Fruit fly (Drosophila melanogaster): ENCODE data around the gene RhoGAP16F.
A peak's percentile ranks its signal among the peaks of the same experiment; 100 is the strongest.

The RhoGAP16F gene

DNA sequence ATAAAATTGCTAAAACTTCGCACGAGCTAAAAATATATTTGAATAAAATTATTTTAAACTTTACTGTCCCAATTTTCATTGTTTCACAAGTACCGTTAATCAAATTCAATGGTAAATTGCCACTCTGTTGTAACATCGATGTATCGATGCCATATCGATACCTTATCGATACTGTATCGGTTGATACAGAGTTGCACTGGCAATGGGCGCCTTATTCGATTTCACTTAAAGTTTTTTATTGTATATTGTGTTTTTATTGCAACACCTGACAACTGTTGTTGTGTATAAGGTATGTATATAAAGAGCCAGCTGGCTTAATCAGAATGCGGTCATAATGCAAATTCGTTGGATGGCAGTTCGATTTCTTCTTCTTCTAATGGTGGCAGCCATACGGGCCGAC lies 45.4 kb downstream of the RhoGAP16F start, which contains the start of gene CG43229 (continued):
- no peak for TF ChIP-seq CG2875 (GFP tag; optimal IDR thresholded peaks at IDR 0.05)
- no peak for TF ChIP-seq CG15601 (tag; optimal IDR thresholded peaks at IDR 0.05)
- no peak for TF ChIP-seq lab (GFP tag; optimal IDR thresholded peaks at IDR 0.05)
- peak; percentile 73 for TF ChIP-seq zen2 (GFP tag; IDR thresholded peaks at IDR 0.05; ENCODE audit: partially characterized antibody)
- no peak for TF ChIP-seq pum (GFP tag; optimal IDR thresholded peaks at IDR 0.05)
- TF ChIP-seq CG7963 (GFP tag; IDR thresholded peaks at IDR 0.05; ENCODE audit: partially characterized antibody) = peak; percentile 85
- TF ChIP-seq CG8290 (GFP tag; optimal IDR thresholded peaks at IDR 0.05) = peak; percentile 52
- TF ChIP-seq CG8290 (tag; optimal IDR thresholded peaks at IDR 0.05) = peak in 1 of 2 experiments; percentile 30
- TF ChIP-seq CoRest (tag; optimal IDR thresholded peaks at IDR 0.05) = peak; percentile 24
- no peak for TF ChIP-seq gt (GFP tag; IDR thresholded peaks at IDR 0.05)
- no peak for TF ChIP-seq CG12744 (GFP tag; optimal IDR thresholded peaks at IDR 0.05)
- 0 out of 2 replicates have a peak, but pooled peaks have one; percentile 37 for TF ChIP-seq sna (GFP tag; IDR thresholded peaks at IDR 0.05; ENCODE audit: partially characterized antibody)
- no peak for TF ChIP-seq CG2712 (tag; optimal IDR thresholded peaks at IDR 0.05)
- TF ChIP-seq CG13123 (GFP tag; optimal IDR thresholded peaks at IDR 0.05) = no peak
- TF ChIP-seq CG33213 (GFP tag; optimal IDR thresholded peaks at IDR 0.05) = no peak
- TF ChIP-seq CG6791 (GFP tag; IDR thresholded peaks at IDR 0.05; ENCODE audit: partially characterized antibody) = peak; percentile 90
- no peak for TF ChIP-seq Fer2 (tag; optimal IDR thresholded peaks at IDR 0.05)
- peak; percentile 76 for TF ChIP-seq mld (GFP tag; IDR thresholded peaks at IDR 0.05; ENCODE audit: partially characterized antibody)
- TF ChIP-seq tup (GFP tag; optimal IDR thresholded peaks at IDR 0.05) = no peak
- no peak for TF ChIP-seq dati (GFP tag; IDR thresholded peaks at IDR 0.05)
- peak; percentile 78 for TF ChIP-seq HLH4C (GFP tag; IDR thresholded peaks at IDR 0.05; ENCODE audit: partially characterized antibody)
- TF ChIP-seq CG15514 (GFP tag; optimal IDR thresholded peaks at IDR 0.05) = peak; percentile 0
- TF ChIP-seq danr (GFP tag; IDR thresholded peaks at IDR 0.05) = no peak
- no peak for TF ChIP-seq MTF-1 (GFP tag; optimal IDR thresholded peaks at IDR 0.05; ENCODE audit: borderline replicate concordance)
- TF ChIP-seq ems (GFP tag; optimal IDR thresholded peaks at IDR 0.05) = no peak
- TF ChIP-seq Ets97D (GFP tag; optimal IDR thresholded peaks at IDR 0.05) = peak; percentile 84
- no peak for TF ChIP-seq CG6689 (GFP tag; IDR thresholded peaks at IDR 0.05)
- TF ChIP-seq CG4617 (GFP tag; optimal IDR thresholded peaks at IDR 0.05; ENCODE audit: borderline replicate concordance) = no peak
- peak; percentile 3 for TF ChIP-seq grau (tag; optimal IDR thresholded peaks at IDR 0.05)
- peak; percentile 80 for TF ChIP-seq Bgb (GFP tag; IDR thresholded peaks at IDR 0.05; ENCODE audit: partially characterized antibody)
- peak; percentile 11 for TF ChIP-seq trem (tag; optimal IDR thresholded peaks at IDR 0.05)
- TF ChIP-seq Dp (GFP tag; optimal IDR thresholded peaks at IDR 0.05) = peak; percentile 81
- peak; percentile 44 for TF ChIP-seq sens (GFP tag)
- TF ChIP-seq crc (GFP tag; optimal IDR thresholded peaks at IDR 0.05) = no peak
- TF ChIP-seq Taf1 (GFP tag; IDR thresholded peaks at IDR 0.05) = no peak
- TF ChIP-seq CG42726 (GFP tag; IDR thresholded peaks at IDR 0.05; ENCODE audit: partially characterized antibody) = peak; percentile 85
- TF ChIP-seq Opbp (GFP tag; IDR thresholded peaks at IDR 0.05; ENCODE audit: partially characterized antibody) = peak; percentile 82
- TF ChIP-seq CG8765 (GFP tag; IDR thresholded peaks at IDR 0.05) = no peak
- no peak for TF ChIP-seq CrebB (tag; optimal IDR thresholded peaks at IDR 0.05)
- TF ChIP-seq inv (GFP tag; IDR thresholded peaks at IDR 0.05; ENCODE audit: partially characterized antibody) = peak; percentile 69
- peak; percentile 98 for TF ChIP-seq CG1603 (tag; optimal IDR thresholded peaks at IDR 0.05)
- peak; percentile 39 for TF ChIP-seq CG30020 (tag; optimal IDR thresholded peaks at IDR 0.05)
- peak; percentile 66 for TF ChIP-seq CG14860 (GFP tag; IDR thresholded peaks at IDR 0.05; ENCODE audit: partially characterized antibody)
- peak; percentile 63 for TF ChIP-seq unc-4 (GFP tag; IDR thresholded peaks at IDR 0.05; ENCODE audit: partially characterized antibody)
- no peak for TF ChIP-seq Bteb2 (GFP tag; optimal IDR thresholded peaks at IDR 0.05)
- peak; percentile 87 for TF ChIP-seq amos (GFP tag; IDR thresholded peaks at IDR 0.05; ENCODE audit: partially characterized antibody)
- no peak for TF ChIP-seq CG9817 (tag; optimal IDR thresholded peaks at IDR 0.05)
- TF ChIP-seq slp2 (GFP tag; optimal IDR thresholded peaks at IDR 0.05) = no peak
- TF ChIP-seq Doc3 (GFP tag; IDR thresholded peaks at IDR 0.05; ENCODE audit: partially characterized antibody) = peak; percentile 53; the same call in 1 of the 3 replicates

Measured in whole organism, embryonic.